Worm (Caenorhabditis elegans) whole organism, L4/young adult: Measurements from ENCODE around the gene C27A7.9.
"Not testable (repeated sequence)": the region's sequence is repeated elsewhere in the genome, so short reads cannot be mapped to it uniquely, and the experiment has no call there.

Experiments
- W03F9.2 ChIP-seq: fragments of 150-350 bp; optimal IDR thresholded peaks from 2 replicates; lab custom pipeline; 2014; ENCODE audit warnings: missing biosample characterization, missing genetic modification characterization
- dao-5 ChIP-seq: sonication (generic microtip); optimal IDR thresholded peaks from 2 replicates; lab custom pipeline; 2016; ENCODE audit warnings: missing genotype, missing genetic modification characterization, moderate library complexity, missing compliant biosample characterization
- him-1 ChIP-seq: sonication (generic microtip); optimal IDR thresholded peaks from 2 replicates; lab custom pipeline; 2016; ENCODE audit warnings: missing genotype, missing genetic modification reagents, missing genetic modification characterization, missing compliant biosample characterization

- not testable (repeated sequence) for TF ChIP-seq him-1, dao-5, W03F9.2 (tag; lab: Kevin White, UChicago)
Measured at ce11 chrV:12131157-12131556, 23.3 kb downstream of the C27A7.9 start, which contains the start of gene enpp-1.
